Worm (Caenorhabditis elegans) whole organism, L3 larva: ENCODE data around the gene F42G4.7.

ENCODE experiments used
- aly-2 ChIP-seq: fragments of 150-350 bp; optimal IDR thresholded peaks from 2 replicates; lab custom pipeline; 2014; ENCODE audit warnings: missing biosample characterization, missing genetic modification characterization
- ama-1 ChIP-seq: fragments of 150-350 bp; optimal IDR thresholded peaks from 2 replicates; lab custom pipeline; 2018
- egl-5 ChIP-seq: fragments of 150-350 bp; optimal IDR thresholded peaks from 2 replicates; lab custom pipeline; 2017; ENCODE audit warnings: missing biosample characterization, missing genetic modification reagents, missing genetic modification characterization, inconsistent platforms
- lin-39 ChIP-seq: fragments of 150-350 bp; optimal IDR thresholded peaks from 2 replicates; lab custom pipeline; 2018; ENCODE audit warnings: missing biosample characterization, missing genetic modification reagents, missing genetic modification characterization
- lsy-12 ChIP-seq: sonication (generic microtip); optimal IDR thresholded peaks from 2 replicates; lab custom pipeline; 2016; ENCODE audit warnings: mild to moderate bottlenecking, missing genetic modification characterization, missing compliant biosample characterization
- nhr-12 ChIP-seq: fragments of 150-350 bp; optimal IDR thresholded peaks from 2 replicates; lab custom pipeline; 2014; ENCODE audit warnings: missing biosample characterization, missing genetic modification characterization
- nhr-28 ChIP-seq: fragments of 150-350 bp; optimal IDR thresholded peaks from 2 replicates; lab custom pipeline; 2014; ENCODE audit warnings: missing biosample characterization, missing genetic modification characterization
- pha-4 ChIP-seq: fragments of 150-350 bp; optimal IDR thresholded peaks from 2 replicates; lab custom pipeline; 2014; ENCODE audit warnings: missing biosample characterization, missing genetic modification reagents, missing genetic modification characterization
- snpc-4 ChIP-seq: fragments of 150-350 bp; optimal IDR thresholded peaks from 2 replicates; lab custom pipeline; 2014; ENCODE audit warnings: missing biosample characterization, missing genetic modification characterization
- unc-62 ChIP-seq: fragments of 150-350 bp; sonication (generic microtip); optimal IDR thresholded peaks from 4 replicates; lab custom pipeline; 2014; ENCODE audit warnings: missing biosample characterization, missing genetic modification reagents, missing genetic modification characterization

ce11 chrII:13030051-13030437 is 17.0 kb downstream of the F42G4.7 start:
- TF ChIP-seq ama-1 (lab: Kevin White, UChicago), result no peak
- no peak for TF ChIP-seq aly-2 (tag; lab: Kevin White, UChicago)
- no peak for TF ChIP-seq snpc-4
- TF ChIP-seq egl-5 (tag; lab: Kevin White, UChicago), result no peak
- TF ChIP-seq lin-39 (tag; lab: Kevin White, UChicago), result peak; percentile 47
- no peak for TF ChIP-seq unc-62
- no peak for TF ChIP-seq pha-4 (tag; lab: Kevin White, UChicago)
- TF ChIP-seq lsy-12 (tag; lab: Kevin White, UChicago), result no peak
- no peak for TF ChIP-seq nhr-12 (tag; lab: Kevin White, UChicago)
- no peak for TF ChIP-seq nhr-28
